Fruit fly (Drosophila melanogaster) whole organism, embryonic: ENCODE data around the gene ppk11.

Experiments
- Bdp1 ChIP-seq: fragments of 200-800 bp; sonication (Bioruptor generic); optimal IDR thresholded peaks from 3 replicates; lab custom pipeline; 2016; ENCODE audit warnings: missing biosample characterization, missing genetic modification characterization
- Blimp-1 ChIP-seq: fragments of 200-800 bp; sonication (Bioruptor generic); optimal IDR thresholded peaks from 3 replicates; lab custom pipeline; 2018; ENCODE audit warnings: missing biosample characterization, missing genetic modification characterization, mild to moderate bottlenecking, moderate library complexity, missing genetic modification reagents
- C15 ChIP-seq: fragments of 200-800 bp; sonication (Bioruptor generic); IDR thresholded peaks from 3 replicates; pipeline ENCODE4 v1.3.6; 2022; ENCODE audit warnings: missing biosample characterization, missing genetic modification characterization
- CG10979 ChIP-seq: fragments of 200-800 bp; sonication (Bioruptor generic); optimal IDR thresholded peaks from 2 replicates; lab custom pipeline; 2018; ENCODE audit warnings: missing biosample characterization, mild to moderate bottlenecking, missing genetic modification characterization, moderate library complexity
- CG11398 ChIP-seq: fragments of 200-800 bp; sonication (Bioruptor generic); optimal IDR thresholded peaks from 2 replicates; lab custom pipeline; 2016; ENCODE audit warnings: missing biosample characterization, missing genetic modification characterization
- CG12104 ChIP-seq: fragments of 200-800 bp; sonication (Bioruptor generic); optimal IDR thresholded peaks from 3 replicates; lab custom pipeline; 2016; ENCODE audit warnings: missing biosample characterization, missing genetic modification characterization
- CG13424 ChIP-seq: fragments of 200-800 bp; sonication (Bioruptor generic); optimal IDR thresholded peaks from 2 replicates; lab custom pipeline; 2019; ENCODE audit warnings: missing biosample characterization, mild to moderate bottlenecking, missing genetic modification characterization, moderate library complexity
- CG14441 ChIP-seq: fragments of 200-800 bp; sonication (Bioruptor generic); IDR thresholded peaks from 2 replicates; pipeline ENCODE4 v1.3.6; 2022; ENCODE audit warnings: missing biosample characterization, missing genetic modification characterization
- CG14667 ChIP-seq: fragments of 200-800 bp; sonication (Bioruptor generic); IDR thresholded peaks from 2 replicates; pipeline ENCODE4 v1.3.6; 2022; ENCODE audit warnings: missing biosample characterization, missing genetic modification characterization
- CG16815 ChIP-seq: fragments of 200-800 bp; sonication (Bioruptor generic); optimal IDR thresholded peaks from 3 replicates; lab custom pipeline; 2017; ENCODE audit warnings: missing biosample characterization, mild to moderate bottlenecking, missing genetic modification characterization
- CG17186 ChIP-seq: fragments of 200-800 bp; sonication (Bioruptor generic); optimal IDR thresholded peaks from 3 replicates; lab custom pipeline; 2017; ENCODE audit warnings: missing biosample characterization, missing genetic modification reagents, missing genetic modification characterization
- CG18262 ChIP-seq: fragments of 200-800 bp; optimal IDR thresholded peaks from 3 replicates; lab custom pipeline; 2019; ENCODE audit warnings: missing biosample characterization, mild to moderate bottlenecking, missing genetic modification characterization, moderate library complexity
- CG32767 ChIP-seq: fragments of 200-800 bp; sonication (Bioruptor generic); IDR thresholded peaks from 2 replicates; pipeline ENCODE4 v1.3.6; 2022; ENCODE audit warnings: missing biosample characterization, missing genetic modification characterization
- CG32772 ChIP-seq: fragments of 200-800 bp; sonication (Bioruptor generic); IDR thresholded peaks from 2 replicates; pipeline ENCODE4 v1.3.6; 2022; ENCODE audit warnings: missing biosample characterization, missing genetic modification characterization
- CG33213 ChIP-seq: fragments of 200-800 bp; sonication (Bioruptor generic); optimal IDR thresholded peaks from 3 replicates; lab custom pipeline; 2016; ENCODE audit warnings: missing biosample characterization, missing genetic modification characterization
- CG6854 ChIP-seq: fragments of 200-800 bp; sonication (Bioruptor generic); optimal IDR thresholded peaks from 3 replicates; lab custom pipeline; 2017; ENCODE audit warnings: missing biosample characterization, mild to moderate bottlenecking, missing genetic modification characterization
- CG7745 ChIP-seq: fragments of 200-800 bp; sonication (Bioruptor generic); optimal IDR thresholded peaks from 2 replicates; lab custom pipeline; 2018; ENCODE audit warnings: missing biosample characterization, mild to moderate bottlenecking, missing genetic modification characterization, moderate library complexity
- CG7786 ChIP-seq: fragments of 200-800 bp; sonication (Bioruptor generic); optimal IDR thresholded peaks from 2 replicates; lab custom pipeline; 2016; ENCODE audit warnings: missing biosample characterization, missing genetic modification characterization
- CG9437 ChIP-seq: fragments of 200-800 bp; sonication (Bioruptor generic); optimal IDR thresholded peaks from 2 replicates; lab custom pipeline; 2018; ENCODE audit warnings: missing biosample characterization, mild to moderate bottlenecking, missing genetic modification characterization
- CG9932 ChIP-seq: fragments of 200-800 bp; sonication (Bioruptor generic); IDR thresholded peaks from 2 replicates; pipeline ENCODE4 v1.3.6; 2022; ENCODE audit warnings: missing biosample characterization, missing genetic modification characterization
- Dll ChIP-seq: fragments of 200-800 bp; sonication (Bioruptor generic); IDR thresholded peaks from 4 replicates; pipeline ENCODE4 v1.3.6; 2022; ENCODE audit warnings: missing biosample characterization, missing genetic modification characterization; ENCODE audit not compliant: partially characterized antibody
- Dp ChIP-seq: fragments of 200-800 bp; sonication (Bioruptor generic); optimal IDR thresholded peaks from 2 replicates; lab custom pipeline; 2018; ENCODE audit warnings: missing biosample characterization, mild to moderate bottlenecking, missing genetic modification characterization, moderate library complexity
- Drgx ChIP-seq: fragments of 200-800 bp; sonication (Bioruptor generic); IDR thresholded peaks from 2 replicates; pipeline ENCODE4 v1.3.6; 2022; ENCODE audit warnings: missing biosample characterization, missing genetic modification characterization
- ERR ChIP-seq: fragments of 200-800 bp; sonication (Bioruptor generic); optimal IDR thresholded peaks from 2 replicates; lab custom pipeline; 2016; ENCODE audit warnings: missing biosample characterization, missing genetic modification characterization
- HLH54F ChIP-seq: fragments of 200-800 bp; sonication (Bioruptor generic); optimal IDR thresholded peaks from 3 replicates; lab custom pipeline; 2016; ENCODE audit warnings: missing biosample characterization, missing genetic modification characterization
- Hand ChIP-seq: fragments of 200-800 bp; sonication (Bioruptor generic); optimal IDR thresholded peaks from 2 replicates; lab custom pipeline; 2017; ENCODE audit warnings: mild to moderate bottlenecking, missing biosample characterization, missing genetic modification reagents, missing genetic modification characterization
- Opbp ChIP-seq: fragments of 200-800 bp; sonication (Bioruptor generic); IDR thresholded peaks from 3 replicates; pipeline ENCODE4 v1.3.6; 2022; ENCODE audit warnings: missing biosample characterization, missing genetic modification characterization; ENCODE audit not compliant: partially characterized antibody
- Scr ChIP-seq: fragments of 200-800 bp; sonication (Bioruptor generic); IDR thresholded peaks from 2 replicates; pipeline ENCODE4 v1.3.6; 2022; ENCODE audit warnings: missing biosample characterization, missing genetic modification characterization; ENCODE audit not compliant: partially characterized antibody
- Sox100B ChIP-seq: fragments of 200-800 bp; sonication (Bioruptor generic); optimal IDR thresholded peaks from 3 replicates; lab custom pipeline; 2018; ENCODE audit warnings: missing biosample characterization, mild to moderate bottlenecking, missing genetic modification characterization
- Xbp1 ChIP-seq: fragments of 200-800 bp; sonication (Bioruptor generic); optimal IDR thresholded peaks from 3 replicates; lab custom pipeline; 2016; ENCODE audit warnings: missing biosample characterization, mild to moderate bottlenecking, missing genetic modification characterization
- al ChIP-seq: fragments of 200-800 bp; sonication (Bioruptor generic); IDR thresholded peaks from 2 replicates; pipeline ENCODE4 v1.3.6; 2022; ENCODE audit warnings: missing biosample characterization, missing genetic modification characterization
- bsh ChIP-seq, 2 experiments: fragments of 200-800 bp; sonication (Bioruptor generic); optimal IDR thresholded peaks; 2 replicates each; lab custom pipeline; 2017 to 2018; ENCODE audit warnings: mild to moderate bottlenecking in 2 of 2, missing biosample characterization in 2 of 2, missing genetic modification characterization in 2 of 2, moderate library complexity in 1 of 2
- crol ChIP-seq: fragments of 200-800 bp; sonication (Bioruptor generic); IDR thresholded peaks from 2 replicates; pipeline ENCODE4 v1.3.6; 2022; ENCODE audit warnings: missing biosample characterization, missing genetic modification characterization
- dati ChIP-seq: fragments of 200-800 bp; sonication (Bioruptor generic); IDR thresholded peaks from 2 replicates; pipeline ENCODE4 v1.3.6; 2022; ENCODE audit warnings: missing biosample characterization, missing genetic modification characterization
- ewg ChIP-seq: fragments of 200-800 bp; sonication (Bioruptor generic); optimal IDR thresholded peaks from 3 replicates; lab custom pipeline; 2017; ENCODE audit warnings: mild to moderate bottlenecking, missing biosample characterization, missing genetic modification reagents, missing genetic modification characterization
- gem ChIP-seq: fragments of 200-800 bp; sonication (Bioruptor generic); optimal IDR thresholded peaks from 2 replicates; lab custom pipeline; 2019; ENCODE audit warnings: missing biosample characterization, mild to moderate bottlenecking, missing genetic modification characterization, moderate library complexity
- lilli ChIP-seq: fragments of 200-800 bp; sonication (Bioruptor generic); optimal IDR thresholded peaks from 3 replicates; lab custom pipeline; 2016; ENCODE audit warnings: missing biosample characterization, missing genetic modification characterization
- lola ChIP-seq, 3 experiments: fragments of >200 bp in 2 of 3; fragments of 200-800 bp in 1 of 3; sonication (Bioruptor generic) in 1 of 3; optimal IDR thresholded peaks; 2 replicates each; lab custom pipeline; 2017 to 2019; ENCODE audit warnings: missing biosample characterization in 3 of 3, missing genetic modification characterization in 3 of 3, mild to moderate bottlenecking in 1 of 3, moderate library complexity in 1 of 3
- mirr ChIP-seq: fragments of 200-800 bp; sonication (Bioruptor generic); optimal IDR thresholded peaks from 3 replicates; lab custom pipeline; 2018; ENCODE audit warnings: missing biosample characterization, mild to moderate bottlenecking, missing genetic modification characterization
- pho ChIP-seq: fragments of 200-800 bp; sonication (Bioruptor generic); optimal IDR thresholded peaks from 2 replicates; lab custom pipeline; 2016; ENCODE audit warnings: missing biosample characterization, missing genetic modification characterization
- sens ChIP-seq: fragments of 200-800 bp; sonication (Bioruptor generic); peaks from one replicate; lab custom pipeline; 2016; ENCODE audit warnings: missing biosample characterization, missing genetic modification characterization
- slbo ChIP-seq: fragments of 200-800 bp; sonication (Bioruptor generic); IDR thresholded peaks from 2 replicates; pipeline ENCODE4 v1.3.6; 2022; ENCODE audit warnings: missing biosample characterization, missing genetic modification characterization
- sr ChIP-seq: fragments of 200-800 bp; sonication (Bioruptor generic); IDR thresholded peaks from 3 replicates; pipeline ENCODE4 v1.3.6; 2022; ENCODE audit warnings: missing biosample characterization, missing genetic modification characterization
- twi ChIP-seq: fragments of 200-800 bp; optimal IDR thresholded peaks from 2 replicates; lab custom pipeline; 2019; ENCODE audit warnings: missing biosample characterization, mild to moderate bottlenecking, missing genetic modification characterization, moderate library complexity
- vfl ChIP-seq: fragments of 200-800 bp; sonication (Bioruptor generic); optimal IDR thresholded peaks from 2 replicates; lab custom pipeline; 2016; ENCODE audit warnings: missing biosample characterization, missing genetic modification characterization
- vvl ChIP-seq: fragments of 200-800 bp; sonication (Bioruptor generic); IDR thresholded peaks from 2 replicates; pipeline ENCODE4 v1.3.6; 2022; ENCODE audit warnings: missing biosample characterization, missing genetic modification characterization
- z ChIP-seq: fragments of 200-800 bp; sonication (Bioruptor generic); IDR thresholded peaks from 3 replicates; pipeline ENCODE4 v1.3.6; 2022; ENCODE audit warnings: missing biosample characterization, missing genetic modification characterization

ppk11 gene

DNA sequence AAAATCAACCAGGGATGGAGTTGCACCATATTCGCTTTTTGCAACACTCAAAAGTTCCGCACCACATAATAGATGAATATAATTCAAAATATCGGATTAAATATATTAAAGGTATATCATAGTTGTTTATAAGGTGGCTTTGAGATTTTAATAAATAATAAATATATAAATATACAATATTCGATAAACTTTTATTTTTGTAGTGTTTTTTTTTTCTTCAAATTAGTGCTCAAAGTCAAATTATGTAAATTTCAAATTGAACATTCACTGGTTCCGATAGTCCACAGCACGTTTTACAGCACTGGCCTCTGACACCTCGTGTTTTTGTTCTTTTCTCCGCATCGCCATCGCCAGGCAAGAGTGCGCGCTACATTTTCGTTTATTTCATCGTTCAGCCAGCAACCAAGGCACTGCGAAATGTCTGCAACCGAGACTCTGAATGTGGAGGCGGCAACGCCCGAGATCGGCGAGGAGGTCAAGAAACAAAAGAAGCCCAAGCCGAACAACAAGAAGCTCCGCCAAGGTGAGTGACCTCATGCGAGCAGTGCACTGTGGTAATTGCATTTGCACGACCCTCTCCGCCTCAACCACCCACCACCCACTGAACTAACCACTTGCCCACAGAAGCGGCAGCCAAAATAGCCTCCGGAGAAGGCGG lies 11.5 kb downstream of the ppk11 start, which contains the start of the genes Taf11 and und (continued):
- TF ChIP-seq C15 (GFP tag; lab: Robert Waterston, UW) (no peak), CG7786 (no peak), slbo (GFP tag; lab: Robert Waterston, UW) (no peak; the same call in 1 of the 2 replicates), Sox100B (GFP tag; lab: Kevin White, UChicago) (no peak), CG12104 (GFP tag; lab: Kevin White, UChicago) (no peak), CG16815 (GFP tag; lab: Kevin White, UChicago) (no peak), CG9437 (GFP tag; lab: Kevin White, UChicago) (no peak)

DNA sequence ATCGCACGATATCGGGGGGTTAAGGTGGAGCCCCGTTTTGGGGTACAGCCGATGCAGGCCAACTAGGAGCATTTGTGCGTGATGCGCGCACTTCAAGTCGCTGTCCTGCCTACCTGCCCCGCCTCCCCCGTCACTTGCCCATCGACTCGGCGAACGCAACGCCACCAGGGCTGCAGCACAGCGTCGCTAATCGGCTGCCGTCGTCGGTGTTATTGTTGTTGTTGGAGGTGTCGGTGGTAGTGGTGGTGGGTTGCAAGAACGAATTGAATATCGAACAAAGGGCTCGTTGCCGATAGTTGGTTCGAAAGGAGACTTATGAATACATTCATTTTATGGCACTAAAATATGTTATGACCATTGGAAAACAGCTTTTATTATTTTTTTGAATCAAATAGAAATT lies 16.0 kb downstream of the ppk11 start:
- TF ChIP-seq sens (peak; percentile 75), z (GFP tag; lab: Robert Waterston, UW) (no peak), CG10979 (tag; lab: Kevin White, UChicago) (peak; percentile 39), CG32767 (0 out of 2 replicates have a peak, but pooled peaks have one; percentile 40), lola (GFP tag; optimal IDR thresholded peaks at IDR 0.05; lab: Kevin White, UChicago) (peak in 1 of 3 experiments; percentile 3), sr (GFP tag; lab: Robert Waterston, UW) (peak; percentile 63; the same call in 1 of the 3 replicates), lilli (peak; percentile 62), gem (tag; lab: Kevin White, UChicago) (peak; percentile 62), CG7745 (tag; lab: Kevin White, UChicago) (no peak), ewg (peak; percentile 57), Blimp-1 (GFP tag; lab: Kevin White, UChicago) (no peak), CG6854 (GFP tag; lab: Kevin White, UChicago) (no peak), pho (GFP tag; lab: Kevin White, UChicago) (peak; percentile 67), CG14441 (GFP tag; lab: Robert Waterston, UW) (peak; percentile 72), CG9932 (peak; percentile 92), bsh (GFP tag; optimal IDR thresholded peaks at IDR 0.05; lab: Kevin White, UChicago) (peak in 1 of 2 experiments; percentile 35), Drgx (GFP tag; lab: Robert Waterston, UW) (peak; percentile 46), CG33213 (GFP tag; lab: Kevin White, UChicago) (peak; percentile 53), HLH54F (GFP tag; lab: Kevin White, UChicago) (peak; percentile 69), twi (tag; lab: Kevin White, UChicago) (peak; percentile 22), CG14667 (GFP tag; lab: Robert Waterston, UW) (peak; percentile 43), CG17186 (GFP tag; lab: Kevin White, UChicago) (peak; percentile 51), ERR (peak; percentile 13), Opbp (GFP tag; lab: Robert Waterston, UW) (peak; percentile 95), Dp (GFP tag; lab: Kevin White, UChicago) (peak; percentile 13), CG11398 (no peak), Scr (GFP tag; lab: Robert Waterston, UW) (peak; percentile 94), Dll (GFP tag; lab: Robert Waterston, UW) (peak; percentile 95), vvl (peak; percentile 83), Bdp1 (GFP tag; lab: Kevin White, UChicago) (peak; percentile 54), crol (GFP tag; lab: Robert Waterston, UW) (peak; percentile 99), CG18262 (tag; lab: Kevin White, UChicago) (peak; percentile 42), al (GFP tag; lab: Robert Waterston, UW) (peak; percentile 58), Xbp1 (GFP tag; lab: Kevin White, UChicago) (peak; percentile 67), mirr (GFP tag; lab: Kevin White, UChicago) (peak; percentile 64), Hand (GFP tag; lab: Kevin White, UChicago) (no peak), vfl (GFP tag; lab: Kevin White, UChicago) (peak; percentile 26), dati (GFP tag; lab: Robert Waterston, UW) (0 out of 2 replicates have a peak, but pooled peaks have one; percentile 7), CG32772 (GFP tag; lab: Robert Waterston, UW) (0 out of 2 replicates have a peak, but pooled peaks have one; percentile 41), slbo (GFP tag; lab: Robert Waterston, UW) (peak; percentile 88), CG13424 (tag; lab: Kevin White, UChicago) (peak; percentile 50)
